Fruit fly (Drosophila melanogaster) whole organism, embryonic: ENCODE results near the gene CG14731.

Experiments used
- Antp ChIP-seq: fragments of 200-800 bp; sonication (Bioruptor generic); optimal IDR thresholded peaks from 3 replicates; lab custom pipeline; 2016; ENCODE audit warnings: missing biosample characterization, missing genetic modification characterization
- Asciz ChIP-seq: fragments of 200-800 bp; sonication (Bioruptor generic); optimal IDR thresholded peaks from 2 replicates; lab custom pipeline; 2017; ENCODE audit warnings: missing biosample characterization, mild to moderate bottlenecking, missing genetic modification characterization, missing genetic modification reagents
- B-H1 ChIP-seq: fragments of 200-800 bp; sonication (Bioruptor generic); IDR thresholded peaks from 3 replicates; pipeline ENCODE4 v1.3.6; 2022; ENCODE audit warnings: missing biosample characterization, missing genetic modification characterization
- CG10147 ChIP-seq: fragments of 200-800 bp; sonication (Bioruptor generic); optimal IDR thresholded peaks from 2 replicates; lab custom pipeline; 2019; ENCODE audit warnings: missing biosample characterization, mild to moderate bottlenecking, missing genetic modification characterization, moderate library complexity
- CG1024 ChIP-seq: fragments of 200-800 bp; sonication (Bioruptor generic); IDR thresholded peaks from 2 replicates; pipeline ENCODE4 v1.3.6; 2022; ENCODE audit warnings: missing biosample characterization, missing genetic modification characterization
- CG10431 ChIP-seq: fragments of 200-800 bp; sonication (Bioruptor generic); optimal IDR thresholded peaks from 3 replicates; lab custom pipeline; 2018; ENCODE audit warnings: missing biosample characterization, mild to moderate bottlenecking, missing genetic modification characterization
- CG10543 ChIP-seq: fragments of 200-800 bp; sonication (Bioruptor generic); optimal IDR thresholded peaks from 3 replicates; lab custom pipeline; 2017; ENCODE audit warnings: missing biosample characterization, mild to moderate bottlenecking, missing genetic modification characterization, moderate library complexity
- CG11696 ChIP-seq: fragments of 200-800 bp; sonication (Bioruptor generic); IDR thresholded peaks from 2 replicates; pipeline ENCODE4 v1.3.6; 2022; ENCODE audit warnings: missing biosample characterization, missing genetic modification characterization
- CG13287 ChIP-seq: fragments of 200-800 bp; sonication (Bioruptor generic); IDR thresholded peaks from 2 replicates; pipeline ENCODE4 v1.3.6; 2022; ENCODE audit warnings: missing biosample characterization, missing genetic modification characterization; ENCODE audit not compliant: partially characterized antibody
- CG14667 ChIP-seq: fragments of 200-800 bp; sonication (Bioruptor generic); IDR thresholded peaks from 2 replicates; pipeline ENCODE4 v1.3.6; 2022; ENCODE audit warnings: missing biosample characterization, missing genetic modification characterization
- CG1603 ChIP-seq: fragments of 200-800 bp; sonication (Bioruptor generic); optimal IDR thresholded peaks from 2 replicates; lab custom pipeline; 2019; ENCODE audit warnings: missing biosample characterization, mild to moderate bottlenecking, missing genetic modification characterization, moderate library complexity
- CG16863 ChIP-seq: fragments of 200-800 bp; sonication (Bioruptor generic); optimal IDR thresholded peaks from 3 replicates; lab custom pipeline; 2016; ENCODE audit warnings: missing biosample characterization, missing genetic modification characterization
- CG18262 ChIP-seq: fragments of 200-800 bp; optimal IDR thresholded peaks from 3 replicates; lab custom pipeline; 2019; ENCODE audit warnings: missing biosample characterization, mild to moderate bottlenecking, missing genetic modification characterization, moderate library complexity
- CG18599 ChIP-seq: fragments of 200-800 bp; sonication (Bioruptor generic); optimal IDR thresholded peaks from 3 replicates; lab custom pipeline; 2017; ENCODE audit warnings: missing biosample characterization, missing genetic modification characterization, mild to moderate bottlenecking, moderate library complexity, missing genetic modification reagents
- CG34224 ChIP-seq: fragments of 200-800 bp; sonication (Bioruptor generic); IDR thresholded peaks from 3 replicates; pipeline ENCODE4 v1.3.6; 2022; ENCODE audit warnings: missing biosample characterization, missing genetic modification characterization; ENCODE audit not compliant: partially characterized antibody
- CG34422 ChIP-seq: fragments of 200-800 bp; sonication (Bioruptor generic); IDR thresholded peaks from 3 replicates; pipeline ENCODE4 v1.3.6; 2022; ENCODE audit warnings: missing biosample characterization, missing genetic modification characterization
- CG5953 ChIP-seq: fragments of 200-800 bp; sonication (Bioruptor generic); IDR thresholded peaks from 2 replicates; pipeline ENCODE4 v1.3.6; 2022; ENCODE audit warnings: missing biosample characterization, missing genetic modification characterization
- CG6654 ChIP-seq: fragments of 200-800 bp; sonication (Bioruptor generic); optimal IDR thresholded peaks from 2 replicates; lab custom pipeline; 2017; ENCODE audit warnings: missing biosample characterization, mild to moderate bottlenecking, missing genetic modification characterization
- CG6791 ChIP-seq: fragments of 200-800 bp; sonication (Bioruptor generic); IDR thresholded peaks from 3 replicates; pipeline ENCODE4 v1.3.6; 2022; ENCODE audit warnings: missing biosample characterization, missing genetic modification characterization; ENCODE audit not compliant: partially characterized antibody
- CG7786 ChIP-seq: fragments of 200-800 bp; sonication (Bioruptor generic); optimal IDR thresholded peaks from 2 replicates; lab custom pipeline; 2016; ENCODE audit warnings: missing biosample characterization, missing genetic modification characterization
- CG9817 ChIP-seq: fragments of 200-800 bp; sonication (Bioruptor generic); optimal IDR thresholded peaks from 2 replicates; lab custom pipeline; 2018; ENCODE audit warnings: missing biosample characterization, mild to moderate bottlenecking, missing genetic modification characterization, moderate library complexity
- HLH54F ChIP-seq: fragments of 200-800 bp; sonication (Bioruptor generic); optimal IDR thresholded peaks from 3 replicates; lab custom pipeline; 2016; ENCODE audit warnings: missing biosample characterization, missing genetic modification characterization
- Hsf ChIP-seq: fragments of 200-800 bp; sonication (Bioruptor generic); optimal IDR thresholded peaks from 3 replicates; lab custom pipeline; 2016; ENCODE audit warnings: missing biosample characterization, missing genetic modification characterization
- MTF-1 ChIP-seq: fragments of 200-800 bp; sonication (Bioruptor generic); optimal IDR thresholded peaks from 2 replicates; lab custom pipeline; 2018; ENCODE audit warnings: missing biosample characterization, mild to moderate bottlenecking, missing genetic modification characterization, borderline replicate concordance
- Mrtf ChIP-seq: fragments of 200-800 bp; sonication (Bioruptor generic); IDR thresholded peaks from 3 replicates; pipeline ENCODE4 v1.3.6; 2022; ENCODE audit warnings: missing biosample characterization, missing genetic modification characterization
- Rx ChIP-seq: fragments of 200-800 bp; sonication (Bioruptor generic); IDR thresholded peaks from 2 replicates; pipeline ENCODE4 v1.3.6; 2022; ENCODE audit warnings: missing biosample characterization, missing genetic modification characterization
- al ChIP-seq: fragments of 200-800 bp; sonication (Bioruptor generic); IDR thresholded peaks from 2 replicates; pipeline ENCODE4 v1.3.6; 2022; ENCODE audit warnings: missing biosample characterization, missing genetic modification characterization
- dmrt11E ChIP-seq: fragments of 200-800 bp; sonication (Bioruptor generic); optimal IDR thresholded peaks from 3 replicates; lab custom pipeline; 2018; ENCODE audit warnings: missing biosample characterization, mild to moderate bottlenecking, missing genetic modification characterization, moderate library complexity
- dpn ChIP-seq, 2 experiments: fragments of 200-800 bp; sonication (Bioruptor generic); optimal IDR thresholded peaks; 3 replicates each; lab custom pipeline; 2016; ENCODE audit warnings: missing biosample characterization in 2 of 2, missing genetic modification characterization in 2 of 2
- eve ChIP-seq, 2 experiments: fragments of >200 bp; optimal IDR thresholded peaks; 2 replicates each; lab custom pipeline; 2017; ENCODE audit warnings: missing biosample characterization in 2 of 2, missing genetic modification characterization in 2 of 2
- grn ChIP-seq: fragments of 200-800 bp; sonication (Bioruptor generic); optimal IDR thresholded peaks from 3 replicates; lab custom pipeline; 2017; ENCODE audit warnings: missing biosample characterization, missing genetic modification characterization
- kah ChIP-seq: fragments of 200-800 bp; sonication (Bioruptor generic); optimal IDR thresholded peaks from 2 replicates; lab custom pipeline; 2018; ENCODE audit warnings: missing biosample characterization, mild to moderate bottlenecking, missing genetic modification characterization
- lola ChIP-seq, 3 experiments: fragments of >200 bp in 2 of 3; fragments of 200-800 bp in 1 of 3; sonication (Bioruptor generic) in 1 of 3; optimal IDR thresholded peaks; 2 replicates each; lab custom pipeline; 2017 to 2019; ENCODE audit warnings: missing biosample characterization in 3 of 3, missing genetic modification characterization in 3 of 3, mild to moderate bottlenecking in 1 of 3, moderate library complexity in 1 of 3
- luna ChIP-seq: fragments of 200-800 bp; sonication (Bioruptor generic); optimal IDR thresholded peaks from 2 replicates; lab custom pipeline; 2016; ENCODE audit warnings: missing biosample characterization, missing genetic modification characterization
- mam ChIP-seq: fragments of 200-800 bp; sonication (Bioruptor generic); optimal IDR thresholded peaks from 3 replicates; lab custom pipeline; 2016; ENCODE audit warnings: missing biosample characterization, missing genetic modification characterization
- nerfin-2 ChIP-seq: fragments of 200-800 bp; sonication (Bioruptor generic); IDR thresholded peaks from 2 replicates; pipeline ENCODE4 v1.3.6; 2022; ENCODE audit warnings: missing biosample characterization, missing genetic modification characterization; ENCODE audit not compliant: partially characterized antibody
- otp ChIP-seq: fragments of 200-800 bp; sonication (Bioruptor generic); IDR thresholded peaks from 3 replicates; pipeline ENCODE4, ENCODE4 v1.3.6; 2022; ENCODE audit warnings: missing biosample characterization, missing genetic modification characterization
- repo ChIP-seq: fragments of 200-800 bp; sonication (Bioruptor generic); optimal IDR thresholded peaks from 2 replicates; lab custom pipeline; 2016; ENCODE audit warnings: missing biosample characterization, missing genetic modification characterization
- schlank ChIP-seq: fragments of 200-800 bp; sonication (Bioruptor generic); optimal IDR thresholded peaks from 2 replicates; lab custom pipeline; 2018; ENCODE audit warnings: missing biosample characterization, mild to moderate bottlenecking, missing genetic modification characterization
- sens ChIP-seq: fragments of 200-800 bp; sonication (Bioruptor generic); peaks from one replicate; lab custom pipeline; 2016; ENCODE audit warnings: missing biosample characterization, missing genetic modification characterization
- sim ChIP-seq: fragments of 200-800 bp; sonication (Bioruptor generic); IDR thresholded peaks from 2 replicates; pipeline ENCODE4 v1.3.6; 2022; ENCODE audit warnings: missing biosample characterization, missing genetic modification characterization
- sisA ChIP-seq: fragments of 200-800 bp; sonication (Bioruptor generic); IDR thresholded peaks from 2 replicates; pipeline ENCODE4 v1.3.6; 2022; ENCODE audit warnings: missing biosample characterization, missing genetic modification characterization
- sob ChIP-seq: fragments of 200-800 bp; sonication (Bioruptor generic); IDR thresholded peaks from 2 replicates; pipeline ENCODE4 v1.3.6; 2022; ENCODE audit warnings: missing biosample characterization, missing genetic modification characterization
- tna ChIP-seq: fragments of 200-800 bp; sonication (Bioruptor generic); IDR thresholded peaks from 2 replicates; pipeline ENCODE4 v1.3.6; 2022; ENCODE audit warnings: missing biosample characterization, missing genetic modification characterization; ENCODE audit not compliant: partially characterized antibody
- tx ChIP-seq: fragments of 200-800 bp; sonication (Bioruptor generic); optimal IDR thresholded peaks from 2 replicates; lab custom pipeline; 2016; ENCODE audit warnings: missing biosample characterization, missing genetic modification characterization

Gene CG14731

DNA sequence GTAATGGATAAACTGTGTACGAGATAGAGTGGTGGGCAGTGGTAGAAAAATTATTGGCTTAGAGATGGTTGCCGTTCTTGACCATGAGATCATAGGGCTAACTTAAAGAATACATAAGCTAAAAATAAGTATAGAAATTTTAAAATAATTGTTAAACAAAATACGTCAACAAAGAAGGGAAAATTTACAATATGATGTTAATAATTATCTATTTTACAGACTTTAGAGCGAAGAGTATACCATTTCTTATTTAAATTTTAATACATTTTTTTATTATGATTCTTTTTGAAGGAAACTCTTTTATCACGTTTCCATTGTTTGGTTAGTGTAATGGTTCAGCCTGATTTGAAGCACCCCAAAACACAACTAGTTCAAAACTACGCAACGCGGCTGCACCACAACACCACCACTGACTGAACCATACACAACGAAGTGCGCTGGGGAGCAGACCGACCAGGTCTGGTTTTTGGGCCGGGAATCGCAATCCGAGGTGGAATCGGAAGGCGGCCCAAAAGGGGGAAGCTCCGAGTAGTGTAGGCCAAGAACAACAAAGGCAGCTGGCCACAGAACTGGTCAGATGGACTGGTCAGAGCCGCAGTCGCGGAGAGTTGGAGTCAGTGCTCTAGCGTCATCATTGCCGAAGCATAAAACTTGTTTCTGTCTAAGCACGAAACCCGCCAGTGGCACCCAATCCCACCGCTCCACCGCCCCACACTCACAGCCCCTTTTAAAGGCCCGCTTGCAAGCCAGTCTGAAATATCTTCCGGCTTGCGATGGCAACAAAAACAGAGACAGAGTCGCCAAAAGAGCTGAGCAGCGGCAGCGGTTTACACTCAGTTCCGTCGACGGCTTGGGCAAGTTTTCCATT lies 14.6 kb downstream of the CG14731 start (continued):
- TF ChIP-seq kah (no peak), otp (no peak), CG18262 (tag; lab: Kevin White, UChicago) (no peak), HLH54F (GFP tag; lab: Kevin White, UChicago) (no peak), CG6791 (no peak)
- TF ChIP-seq, all 482 proteins: peak for 15

DNA sequence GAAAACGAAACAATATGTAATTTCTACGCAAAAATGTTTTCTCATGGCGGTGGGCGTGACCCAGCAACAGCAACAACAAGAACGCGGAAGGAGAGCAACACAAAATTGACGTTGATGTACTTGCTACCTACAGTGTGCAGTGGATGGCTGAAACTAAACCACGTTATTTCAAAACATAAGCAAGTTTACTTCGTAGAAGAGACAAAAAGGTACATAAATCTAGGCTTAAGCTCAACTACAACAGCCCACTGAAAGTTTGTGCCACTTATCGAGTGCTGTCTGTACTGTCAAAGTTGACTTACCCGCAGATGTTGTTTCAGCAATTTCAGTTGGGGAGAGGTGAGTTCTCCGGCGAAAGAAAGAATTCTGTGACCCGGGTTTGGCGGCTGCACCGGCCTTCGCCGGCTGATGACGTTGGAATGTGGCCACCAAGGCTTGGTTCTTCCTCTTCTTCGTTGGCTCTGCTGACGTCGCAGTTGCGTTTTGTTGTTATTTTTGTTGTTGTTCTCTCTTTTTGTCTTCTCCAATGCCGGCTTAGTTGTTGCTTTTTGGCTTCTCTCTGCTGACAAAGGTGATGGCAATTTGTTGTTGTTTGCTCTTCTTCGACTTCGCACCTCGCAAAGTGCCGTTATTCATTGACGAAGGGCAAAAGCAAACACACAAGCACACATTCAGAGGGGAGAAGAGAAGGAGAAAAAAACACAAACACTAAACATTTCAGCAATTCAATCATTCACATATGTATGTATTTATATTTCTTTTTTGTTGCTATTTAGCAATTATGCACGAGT lies 16.2 kb downstream of the CG14731 start:
- peak; percentile 34 for TF ChIP-seq CG18599 (GFP tag; lab: Kevin White, UChicago)
- TF ChIP-seq CG1024 (GFP tag; lab: Robert Waterston, UW) = 0 out of 2 replicates have a peak, but pooled peaks have one; percentile 5
- no peak for TF ChIP-seq nerfin-2
- TF ChIP-seq CG10147 (GFP tag; lab: Kevin White, UChicago) = no peak
- peak; percentile 46 for TF ChIP-seq CG1603 (tag; lab: Kevin White, UChicago)
- TF ChIP-seq dpn (GFP tag; optimal IDR thresholded peaks at IDR 0.05; lab: Kevin White, UChicago) = peak in 1 of 2 experiments; percentile 29
- no peak for TF ChIP-seq CG10543 (GFP tag; lab: Kevin White, UChicago)
- no peak for TF ChIP-seq B-H1 (GFP tag; lab: Robert Waterston, UW)
- peak; percentile 7 for TF ChIP-seq mam (GFP tag; lab: Kevin White, UChicago)
- TF ChIP-seq Mrtf (GFP tag; lab: Robert Waterston, UW) = 0 out of 3 replicates have a peak, but pooled peaks have one; percentile 33
- no peak for TF ChIP-seq Asciz (GFP tag; lab: Kevin White, UChicago)
- TF ChIP-seq CG34422 = peak; percentile 8; the same call in 1 of the 3 replicates
- TF ChIP-seq tna = no peak
- no peak for TF ChIP-seq kah
- no peak for TF ChIP-seq CG6791
- TF ChIP-seq CG10431 = no peak
- no peak for TF ChIP-seq CG11696
- no peak for TF ChIP-seq CG6654
- peak; percentile 6 for TF ChIP-seq Hsf (GFP tag; lab: Kevin White, UChicago)
- TF ChIP-seq dmrt11E (tag; lab: Kevin White, UChicago) = no peak
- TF ChIP-seq lola (GFP tag; optimal IDR thresholded peaks at IDR 0.05; lab: Kevin White, UChicago) = no peak
- no peak for TF ChIP-seq CG34224 (GFP tag; lab: Robert Waterston, UW)
- no peak for TF ChIP-seq tx (GFP tag; lab: Kevin White, UChicago)
- peak; percentile 57 for TF ChIP-seq sens
- no peak for TF ChIP-seq grn (GFP tag; lab: Kevin White, UChicago)
- TF ChIP-seq CG7786 (GFP tag; lab: Kevin White, UChicago) = peak; percentile 15
- TF ChIP-seq MTF-1 = no peak
- peak; percentile 23 for TF ChIP-seq CG16863 (GFP tag; lab: Kevin White, UChicago)
- peak; percentile 43 for TF ChIP-seq sisA
- 0 out of 2 replicates have a peak, but pooled peaks have one; percentile 19 for TF ChIP-seq Rx (GFP tag; lab: Robert Waterston, UW)
- TF ChIP-seq eve (GFP tag; optimal IDR thresholded peaks at IDR 0.05; lab: Kevin White, UChicago) = no peak
- TF ChIP-seq Antp = peak; percentile 23
- peak; percentile 29; the same call in 1 of the 2 replicates for TF ChIP-seq al
- no peak for TF ChIP-seq sim (GFP tag; lab: Robert Waterston, UW)
- no peak for TF ChIP-seq CG13287 (GFP tag; lab: Robert Waterston, UW)
- TF ChIP-seq CG14667 (GFP tag; lab: Robert Waterston, UW) = 0 out of 2 replicates have a peak, but pooled peaks have one; percentile 20
- no peak for TF ChIP-seq CG5953 (GFP tag; lab: Robert Waterston, UW)
- no peak for TF ChIP-seq luna (GFP tag; lab: Kevin White, UChicago)
- TF ChIP-seq CG9817 (tag; lab: Kevin White, UChicago) = peak; percentile 3
- TF ChIP-seq repo (GFP tag; lab: Kevin White, UChicago) = no peak
- no peak for TF ChIP-seq schlank (tag; lab: Kevin White, UChicago)
- TF ChIP-seq sob (GFP tag; lab: Robert Waterston, UW) = peak; percentile 52; the same call in 1 of the 2 replicates
